Worm (Caenorhabditis elegans): ENCODE results near the gene T04C12.7.

- TF ChIP-seq aly-2 (tag; optimal IDR thresholded peaks at IDR 0.05), result no peak
- TF ChIP-seq zag-1 (tag; optimal IDR thresholded peaks at IDR 0.05), result no peak
- TF ChIP-seq nhr-67 (tag; optimal IDR thresholded peaks at IDR 0.05), result no peak
- no peak for TF ChIP-seq skn-1 (tag; optimal IDR thresholded peaks at IDR 0.05)
- no peak for TF ChIP-seq nhr-28 (tag; optimal IDR thresholded peaks at IDR 0.05)
- no peak for TF ChIP-seq unc-39 (tag; optimal IDR thresholded peaks at IDR 0.05)
- TF ChIP-seq nhr-76 (tag; optimal IDR thresholded peaks at IDR 0.05), result no peak
- TF ChIP-seq ama-1 (optimal IDR thresholded peaks at IDR 0.05), result no peak
- no peak for TF ChIP-seq egl-27 (tag; optimal IDR thresholded peaks at IDR 0.05)
These were observed at the start of gene T04C12.7 for ce11 chrV:11053827-11054226.

Data from whole organism, L3 larva.